Worm (Caenorhabditis elegans): Measurements from ENCODE around the gene D2023.3.

DNA sequence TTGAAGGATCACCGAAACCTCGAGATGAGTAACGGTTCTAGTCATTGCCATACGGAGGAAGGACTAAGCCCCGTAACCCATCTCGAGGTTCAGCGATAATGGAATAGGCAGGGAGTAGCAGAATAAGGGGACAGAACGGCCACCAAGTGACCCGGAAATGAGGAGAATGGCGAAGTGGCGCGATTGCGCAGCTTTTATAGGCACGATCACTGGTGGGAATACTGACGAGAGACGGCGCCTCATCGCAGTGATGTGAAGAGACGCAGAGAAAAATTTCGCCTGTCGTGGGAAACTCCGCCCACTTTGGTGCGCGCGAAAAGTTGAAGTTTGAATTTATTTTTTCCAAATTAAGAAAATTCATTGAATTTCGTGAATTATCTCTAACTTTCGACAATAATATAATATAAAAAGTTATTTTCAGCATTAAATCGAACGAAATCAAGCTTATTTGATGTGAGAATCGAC is 41.7 kb downstream of the D2023.3 start, which contains the start of gene F55A11.4:
- TF ChIP-seq gei-8 (GFP tag; optimal IDR thresholded peaks at IDR 0.05) (no peak), lsy-2 (tag; optimal IDR thresholded peaks at IDR 0.05) (no peak), D1046.2 (GFP tag; IDR thresholded peaks at IDR 0.05) (0 out of 2 replicates have a peak, but pooled peaks have one; percentile 62), vab-7 (GFP tag; IDR thresholded peaks at IDR 0.05) (0 out of 2 replicates have a peak, but pooled peaks have one; percentile 16), aly-2 (tag; optimal IDR thresholded peaks at IDR 0.05) (no peak), ZK337.2 (GFP tag; IDR thresholded peaks at IDR 0.05) (no peak), nhr-77 (tag; optimal IDR thresholded peaks at IDR 0.05) (no peak), dpl-1 (GFP tag; optimal IDR thresholded peaks at IDR 0.05) (no peak), hmg-1.1 (GFP tag; IDR thresholded peaks at IDR 0.05) (no peak), lin-1 (GFP tag; IDR thresholded peaks at IDR 0.05) (no peak), Y105C5A.15 (GFP tag; IDR thresholded peaks at IDR 0.05) (no peak), unc-62 (GFP tag; optimal IDR thresholded peaks at IDR 0.05 in 1 of 2) (no peak), unc-62 (tag; optimal IDR thresholded peaks at IDR 0.05) (no peak)

Data from whole organism, L4 larva.